Worm (Caenorhabditis elegans) whole organism, mixed stage, embryonic: Measurements from ENCODE around the gene gpx-7.

Experiments
- M03D4.4 ChIP-seq: sonication (generic microtip); optimal IDR thresholded peaks from 2 replicates; lab custom pipeline; 2017; ENCODE audit warnings: mild to moderate bottlenecking, missing genetic modification characterization, missing compliant biosample characterization
- blmp-1 ChIP-seq: fragments of 150-350 bp; optimal IDR thresholded peaks from 2 replicates; lab custom pipeline; 2014; ENCODE audit warnings: missing biosample characterization, missing genetic modification characterization
- ceh-39 ChIP-seq: fragments of 150-350 bp; optimal IDR thresholded peaks from 2 replicates; lab custom pipeline; 2014; ENCODE audit warnings: missing biosample characterization, missing genetic modification characterization
- ces-1 ChIP-seq: fragments of 150-350 bp; optimal IDR thresholded peaks from 2 replicates; lab custom pipeline; 2014; ENCODE audit warnings: missing biosample characterization, missing genetic modification reagents, missing genetic modification characterization
- cnd-1 ChIP-seq: fragments of 200-800 bp; sonication (Bioruptor generic); optimal IDR thresholded peaks from 2 replicates; lab custom pipeline; 2018; ENCODE audit warnings: mild to moderate bottlenecking, missing genetic modification characterization, missing compliant biosample characterization
- drap-1 ChIP-seq: fragments of 200-800 bp; sonication (Bioruptor generic); optimal IDR thresholded peaks from 3 replicates; lab custom pipeline; 2018; ENCODE audit warnings: mild to moderate bottlenecking, missing genetic modification characterization, missing compliant biosample characterization
- elt-1 ChIP-seq: sonication (generic microtip); optimal IDR thresholded peaks from 2 replicates; lab custom pipeline; 2017; ENCODE audit warnings: missing genetic modification characterization, mild to moderate bottlenecking, missing compliant biosample characterization, antibody characterized with exemption, moderate library complexity, borderline replicate concordance; ENCODE audit not compliant: insufficient read depth
- elt-3 ChIP-seq: fragments of 150-350 bp; optimal IDR thresholded peaks from 2 replicates; lab custom pipeline; 2014; ENCODE audit warnings: missing biosample characterization, missing genetic modification characterization
- ham-2 ChIP-seq: fragments of 200-800 bp; sonication (Bioruptor generic); optimal IDR thresholded peaks from 2 replicates; lab custom pipeline; 2018; ENCODE audit warnings: mild to moderate bottlenecking, missing genetic modification characterization, missing compliant biosample characterization
- lin-32 ChIP-seq: fragments of 200-800 bp; sonication (Bioruptor generic); optimal IDR thresholded peaks from 2 replicates; lab custom pipeline; 2018; ENCODE audit warnings: mild to moderate bottlenecking, missing genetic modification characterization, missing compliant biosample characterization
- lsy-2 ChIP-seq: fragments of 150-350 bp; optimal IDR thresholded peaks from 2 replicates; lab custom pipeline; 2014; ENCODE audit warnings: missing biosample characterization, missing genetic modification characterization
- mep-1 ChIP-seq: fragments of 150-350 bp; optimal IDR thresholded peaks from 2 replicates; lab custom pipeline; 2017; ENCODE audit warnings: missing biosample characterization, missing genetic modification reagents, missing genetic modification characterization, inconsistent platforms
- mls-2 ChIP-seq: sonication (generic microtip); optimal IDR thresholded peaks from 2 replicates; lab custom pipeline; 2016; ENCODE audit warnings: mild to moderate bottlenecking, missing genetic modification characterization, moderate library complexity, missing compliant biosample characterization
- nhr-12 ChIP-seq: fragments of 150-350 bp; optimal IDR thresholded peaks from 2 replicates; lab custom pipeline; 2014; ENCODE audit warnings: missing biosample characterization, missing genetic modification characterization
- nhr-2 ChIP-seq: fragments of 150-350 bp; optimal IDR thresholded peaks from 2 replicates; lab custom pipeline; 2014; ENCODE audit warnings: missing biosample characterization, missing genetic modification characterization
- nhr-237 ChIP-seq: fragments of 150-350 bp; optimal IDR thresholded peaks from 2 replicates; lab custom pipeline; 2014; ENCODE audit warnings: missing biosample characterization, missing genetic modification characterization
- nhr-28 ChIP-seq: fragments of 150-350 bp; optimal IDR thresholded peaks from 2 replicates; lab custom pipeline; 2014; ENCODE audit warnings: missing biosample characterization, missing genetic modification characterization
- pha-4 ChIP-seq: fragments of 150-350 bp; optimal IDR thresholded peaks from 2 replicates; lab custom pipeline; 2018; ENCODE audit warnings: missing biosample characterization, missing genetic modification reagents, missing genetic modification characterization
- sem-2 ChIP-seq: fragments of 200-800 bp; sonication (Bioruptor generic); optimal IDR thresholded peaks from 2 replicates; lab custom pipeline; 2018; ENCODE audit warnings: mild to moderate bottlenecking, missing genetic modification characterization, missing compliant biosample characterization
- snpc-4 ChIP-seq: fragments of 150-350 bp; optimal IDR thresholded peaks from 2 replicates; lab custom pipeline; 2014; ENCODE audit warnings: missing biosample characterization, missing genetic modification characterization
- sptf-1 ChIP-seq: sonication (generic microtip); optimal IDR thresholded peaks from 2 replicates; lab custom pipeline; 2017; ENCODE audit warnings: mild to moderate bottlenecking, missing genetic modification characterization, moderate library complexity, missing compliant biosample characterization
- tbx-8 ChIP-seq: fragments of 200-800 bp; sonication (Bioruptor generic); optimal IDR thresholded peaks from 2 replicates; lab custom pipeline; 2018; ENCODE audit warnings: mild to moderate bottlenecking, missing genetic modification characterization, moderate library complexity, missing compliant biosample characterization
- unc-39 ChIP-seq: fragments of 150-350 bp; optimal IDR thresholded peaks from 2 replicates; lab custom pipeline; 2014; ENCODE audit warnings: missing biosample characterization, missing genetic modification characterization
- unc-62 ChIP-seq: fragments of 150-350 bp; optimal IDR thresholded peaks from 2 replicates; lab custom pipeline; 2014; ENCODE audit warnings: missing biosample characterization, missing genetic modification reagents, missing genetic modification characterization
- zip-8 ChIP-seq: fragments of 150-350 bp; optimal IDR thresholded peaks from 2 replicates; lab custom pipeline; 2014; ENCODE audit warnings: missing biosample characterization, missing genetic modification characterization
- ztf-11 ChIP-seq: fragments of 150-350 bp; optimal IDR thresholded peaks from 2 replicates; lab custom pipeline; 2014; ENCODE audit warnings: missing biosample characterization, missing genetic modification characterization

Gene gpx-7

ce11 chrX:7799680-7800079, at the start of gene gpx-7:
Gene gpx-7 (minus strand): TSS chrX:7799780.
- TF ChIP-seq nhr-28 (tag; lab: Kevin White, UChicago) (no peak), tbx-8 (GFP tag; lab: Kevin White, UChicago) (no peak), elt-3 (no peak)

DNA sequence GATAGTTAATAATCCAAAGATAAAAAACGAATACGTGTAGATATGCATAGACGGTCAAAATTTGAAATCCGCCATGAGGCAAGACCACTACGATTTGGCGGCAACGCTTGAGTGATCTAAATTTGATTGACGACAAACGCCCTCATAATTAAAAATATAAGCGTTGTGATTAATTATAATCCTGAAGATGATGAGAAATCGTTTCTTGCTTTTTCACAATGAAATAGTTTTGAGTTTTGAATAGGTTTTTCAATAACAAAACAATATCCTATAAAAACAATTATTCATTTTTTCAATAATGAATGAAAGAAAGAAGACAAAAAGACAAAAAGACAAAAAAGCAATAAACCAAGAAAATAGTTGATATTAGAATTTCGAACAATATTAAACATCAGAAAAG, 47.8 kb upstream of the gpx-7 start, which contains the start of gene C54D2.6:
TSS of gene C54D2.6 (minus strand) at position 101 of the 400 bp plus-strand sequence.
- no peak for TF ChIP-seq unc-62
- TF ChIP-seq sptf-1 = no peak
- TF ChIP-seq ces-1 (GFP tag; lab: Kevin White, UChicago) = no peak
- no peak for TF ChIP-seq mep-1 (tag; lab: Kevin White, UChicago)
- TF ChIP-seq, all 35 proteins: peak for 0

- TF ChIP-seq ceh-39 (tag; lab: Kevin White, UChicago) (no peak), lin-32 (GFP tag; lab: Kevin White, UChicago) (no peak)
Measured at ce11 chrX:7842241-7842640, 42.7 kb upstream of the gpx-7 start, which contains the start of gene idpp-11. Gene idpp-11 (plus strand): TSS chrX:7842541.

- no peak for TF ChIP-seq nhr-2 (tag; lab: Kevin White, UChicago)
- no peak for TF ChIP-seq sptf-1
- no peak for TF ChIP-seq lin-32 (GFP tag; lab: Kevin White, UChicago)
- no peak for TF ChIP-seq nhr-237
- TF ChIP-seq mls-2 (tag; lab: Kevin White, UChicago) = no peak
- no peak for TF ChIP-seq zip-8
- no peak for TF ChIP-seq elt-1
- TF ChIP-seq M03D4.4 (tag; lab: Kevin White, UChicago) = no peak
- no peak for TF ChIP-seq sem-2 (GFP tag; lab: Kevin White, UChicago)
- no peak for TF ChIP-seq nhr-12 (tag; lab: Kevin White, UChicago)
- TF ChIP-seq unc-39 = no peak
- no peak for TF ChIP-seq mep-1 (tag; lab: Kevin White, UChicago)
- TF ChIP-seq drap-1 (GFP tag; lab: Kevin White, UChicago) = no peak
- no peak for TF ChIP-seq ham-2 (GFP tag; lab: Kevin White, UChicago)
- no peak for TF ChIP-seq ztf-11 (tag; lab: Kevin White, UChicago)
- no peak for TF ChIP-seq tbx-8 (GFP tag; lab: Kevin White, UChicago)
Measured at ce11 chrX:7839989-7840388, 40.4 kb upstream of the gpx-7 start.

- TF ChIP-seq sem-2 (GFP tag; lab: Kevin White, UChicago) (no peak), drap-1 (GFP tag; lab: Kevin White, UChicago) (no peak), sptf-1 (no peak), cnd-1 (no peak), tbx-8 (GFP tag; lab: Kevin White, UChicago) (no peak)
Measured at ce11 chrX:7838582-7838981, 39.0 kb upstream of the gpx-7 start, which contains the start of gene nlp-101. Gene nlp-101 (plus strand): TSS chrX:7838882.

DNA sequence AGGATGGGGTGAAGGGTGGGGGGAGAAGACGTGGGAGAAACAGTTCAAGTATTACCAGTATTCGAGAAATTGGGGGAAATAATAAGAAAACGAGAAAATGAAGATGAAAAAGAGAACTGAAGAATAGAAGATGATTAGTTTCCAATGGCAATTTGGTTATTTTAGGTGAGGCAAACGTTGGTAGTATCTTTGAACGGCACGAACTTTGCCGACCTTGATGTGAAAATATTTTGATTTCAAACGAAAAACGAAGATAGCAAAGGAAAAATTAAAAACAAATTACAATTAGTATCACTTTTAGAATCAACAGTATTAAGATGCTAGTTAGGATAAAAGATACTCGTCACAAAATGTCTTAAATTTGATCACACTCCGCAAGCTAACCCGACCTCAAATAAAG, 34.5 kb upstream of the gpx-7 start, which contains the start of gene sul-3:
TSS of gene sul-3 (minus strand) at position 101 of the 400 bp plus-strand sequence.
- no peak for TF ChIP-seq elt-1
- no peak for TF ChIP-seq pha-4 (tag; lab: Kevin White, UChicago)
- no peak for TF ChIP-seq zip-8
- TF ChIP-seq unc-62 = no peak
- no peak for TF ChIP-seq mep-1 (tag; lab: Kevin White, UChicago)
- no peak for TF ChIP-seq ces-1 (GFP tag; lab: Kevin White, UChicago)
- TF ChIP-seq blmp-1 (tag; lab: Kevin White, UChicago) = no peak
- no peak for TF ChIP-seq lsy-2 (tag; lab: Kevin White, UChicago)

DNA sequence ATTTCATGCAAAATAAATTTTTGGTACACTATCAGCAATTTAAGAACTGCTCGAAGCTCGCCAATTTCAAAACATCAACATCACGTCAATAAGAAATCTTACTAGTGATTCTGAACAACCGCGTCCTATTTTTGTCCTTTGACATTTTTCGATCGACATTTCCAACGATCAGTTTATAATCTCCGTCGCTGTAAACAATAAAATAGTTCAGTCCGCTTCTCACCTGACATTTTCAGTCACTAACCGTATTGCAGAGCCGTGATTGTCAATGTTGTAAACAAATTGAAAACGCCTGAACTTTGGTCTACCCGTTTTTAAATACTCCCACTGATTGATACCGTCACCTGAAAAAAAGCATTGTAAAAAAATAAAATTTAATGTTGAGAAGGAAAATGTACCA, 28.4 kb upstream of the gpx-7 start:
- TF ChIP-seq drap-1 (GFP tag; lab: Kevin White, UChicago) = no peak
- TF ChIP-seq snpc-4 = no peak
